Fruit fly (Drosophila melanogaster) whole organism, embryonic: ENCODE results near the gene Roc1b.
A peak's percentile ranks its signal among the peaks of the same experiment; 100 is the strongest.

Experiments used
- Adf1 ChIP-seq: fragments of 200-800 bp; sonication (Bioruptor generic); IDR thresholded peaks from 2 replicates; pipeline ENCODE4 v1.3.6; 2022; ENCODE audit warnings: missing biosample characterization, missing genetic modification characterization
- CG10462 ChIP-seq: fragments of 200-800 bp; sonication (Bioruptor generic); optimal IDR thresholded peaks from 2 replicates; lab custom pipeline; 2016; ENCODE audit warnings: missing biosample characterization, missing genetic modification characterization
- CG13775 ChIP-seq: fragments of 200-800 bp; sonication (Bioruptor generic); optimal IDR thresholded peaks from 3 replicates; lab custom pipeline; 2017; ENCODE audit warnings: missing biosample characterization, mild to moderate bottlenecking, missing genetic modification characterization
- CG14014 ChIP-seq: fragments of 200-800 bp; sonication (Bioruptor generic); IDR thresholded peaks from 2 replicates; pipeline ENCODE4 v1.3.6; 2022; ENCODE audit warnings: missing biosample characterization, missing genetic modification characterization
- CG14965 ChIP-seq: fragments of 200-800 bp; sonication (Bioruptor generic); optimal IDR thresholded peaks from 2 replicates; lab custom pipeline; 2016; ENCODE audit warnings: missing biosample characterization, missing genetic modification characterization, borderline replicate concordance
- CG1792 ChIP-seq: fragments of 200-800 bp; sonication (Bioruptor generic); optimal IDR thresholded peaks from 2 replicates; lab custom pipeline; 2016; ENCODE audit warnings: missing biosample characterization, missing genetic modification characterization
- CG2116 ChIP-seq: fragments of 200-800 bp; sonication (Bioruptor generic); optimal IDR thresholded peaks from 3 replicates; lab custom pipeline; 2018; ENCODE audit warnings: missing biosample characterization, mild to moderate bottlenecking, missing genetic modification characterization
- CG2129 ChIP-seq: fragments of 200-800 bp; sonication (Bioruptor generic); IDR thresholded peaks from 2 replicates; pipeline ENCODE4 v1.3.6; 2022; ENCODE audit warnings: missing biosample characterization, missing genetic modification characterization; ENCODE audit not compliant: partially characterized antibody
- CG30431 ChIP-seq: fragments of 200-800 bp; sonication (Bioruptor generic); optimal IDR thresholded peaks from 2 replicates; lab custom pipeline; 2017; ENCODE audit warnings: missing biosample characterization, missing genetic modification characterization
- CG3407 ChIP-seq: fragments of 200-800 bp; sonication (Bioruptor generic); optimal IDR thresholded peaks from 2 replicates; lab custom pipeline; 2018; ENCODE audit warnings: missing biosample characterization, mild to moderate bottlenecking, missing genetic modification characterization
- CG3995 ChIP-seq: fragments of 200-800 bp; sonication (Bioruptor generic); optimal IDR thresholded peaks from 3 replicates; lab custom pipeline; 2016; ENCODE audit warnings: missing biosample characterization, missing genetic modification characterization
- CG6175 ChIP-seq: fragments of 200-800 bp; sonication (Bioruptor generic); IDR thresholded peaks from 3 replicates; pipeline ENCODE4 v1.3.6; 2022; ENCODE audit warnings: missing biosample characterization, missing genetic modification characterization
- CG6689 ChIP-seq: fragments of 200-800 bp; sonication (Bioruptor generic); IDR thresholded peaks from 2 replicates; pipeline ENCODE4 v1.3.6; 2022; ENCODE audit warnings: missing biosample characterization, missing genetic modification characterization
- CG8290 ChIP-seq, 3 experiments: fragments of 200-800 bp; sonication (Bioruptor generic); optimal IDR thresholded peaks; 2 replicates each; lab custom pipeline; 2016 to 2019; ENCODE audit warnings: missing biosample characterization in 3 of 3, missing genetic modification characterization in 3 of 3, mild to moderate bottlenecking in 2 of 3, moderate library complexity in 1 of 3
- CTCF ChIP-seq: fragments of 200-800 bp; sonication (Bioruptor generic); optimal IDR thresholded peaks from 2 replicates; lab custom pipeline; 2017; ENCODE audit warnings: missing biosample characterization, mild to moderate bottlenecking, missing genetic modification characterization, moderate library complexity
- CoRest ChIP-seq: fragments of 200-800 bp; sonication (Bioruptor generic); optimal IDR thresholded peaks from 3 replicates; lab custom pipeline; 2018; ENCODE audit warnings: missing biosample characterization, mild to moderate bottlenecking, missing genetic modification characterization, moderate library complexity
- Dad ChIP-seq: fragments of 200-800 bp; sonication (Bioruptor generic); optimal IDR thresholded peaks from 3 replicates; lab custom pipeline; 2016; ENCODE audit warnings: missing biosample characterization, missing genetic modification characterization
- Drgx ChIP-seq: fragments of 200-800 bp; sonication (Bioruptor generic); IDR thresholded peaks from 2 replicates; pipeline ENCODE4 v1.3.6; 2022; ENCODE audit warnings: missing biosample characterization, missing genetic modification characterization
- E2f2 ChIP-seq: fragments of 200-800 bp; sonication (Bioruptor generic); IDR thresholded peaks from 2 replicates; pipeline ENCODE4 v1.3.6; 2022; ENCODE audit warnings: missing biosample characterization, missing genetic modification characterization
- Elba2 ChIP-seq: fragments of 200-800 bp; sonication (Bioruptor generic); optimal IDR thresholded peaks from 3 replicates; lab custom pipeline; 2016; ENCODE audit warnings: missing biosample characterization, missing genetic modification characterization
- HLH3B ChIP-seq: fragments of 200-800 bp; sonication (Bioruptor generic); IDR thresholded peaks from 2 replicates; pipeline ENCODE4 v1.3.6; 2022; ENCODE audit warnings: missing biosample characterization, missing genetic modification characterization
- Jarid2 ChIP-seq: fragments of 200-800 bp; sonication (Bioruptor generic); optimal IDR thresholded peaks from 3 replicates; lab custom pipeline; 2017; ENCODE audit warnings: mild to moderate bottlenecking, missing biosample characterization, missing genetic modification reagents, missing genetic modification characterization
- Lim3 ChIP-seq: fragments of 200-800 bp; sonication (Bioruptor generic); IDR thresholded peaks from 2 replicates; pipeline ENCODE4 v1.3.6; 2022; ENCODE audit warnings: missing biosample characterization, missing genetic modification characterization
- NC2α ChIP-seq: fragments of 200-800 bp; sonication (Bioruptor generic); optimal IDR thresholded peaks from 2 replicates; lab custom pipeline; 2016; ENCODE audit warnings: missing biosample characterization, missing genetic modification characterization
- Spps ChIP-seq: fragments of 200-800 bp; sonication (Bioruptor generic); optimal IDR thresholded peaks from 2 replicates; lab custom pipeline; 2018; ENCODE audit warnings: missing biosample characterization, mild to moderate bottlenecking, missing genetic modification characterization
- TFAM ChIP-seq: fragments of 200-800 bp; sonication (Bioruptor generic); optimal IDR thresholded peaks from 2 replicates; lab custom pipeline; 2017; ENCODE audit warnings: missing biosample characterization, missing genetic modification characterization, inconsistent platforms
- Vsx1 ChIP-seq: fragments of 200-800 bp; sonication (Bioruptor generic); optimal IDR thresholded peaks from 2 replicates; lab custom pipeline; 2017; ENCODE audit warnings: missing biosample characterization, mild to moderate bottlenecking, missing genetic modification characterization, missing genetic modification reagents
- al ChIP-seq: fragments of 200-800 bp; sonication (Bioruptor generic); IDR thresholded peaks from 2 replicates; pipeline ENCODE4 v1.3.6; 2022; ENCODE audit warnings: missing biosample characterization, missing genetic modification characterization
- ato ChIP-seq: fragments of 200-800 bp; sonication (Bioruptor generic); IDR thresholded peaks from 2 replicates; pipeline ENCODE4 v1.3.6; 2022; ENCODE audit warnings: missing biosample characterization, missing genetic modification characterization; ENCODE audit not compliant: partially characterized antibody
- az2 ChIP-seq: fragments of 200-800 bp; sonication (Bioruptor generic); optimal IDR thresholded peaks from 3 replicates; lab custom pipeline; 2016; ENCODE audit warnings: missing biosample characterization, missing genetic modification characterization
- cato ChIP-seq: fragments of 200-800 bp; sonication (Bioruptor generic); optimal IDR thresholded peaks from 2 replicates; lab custom pipeline; 2016; ENCODE audit warnings: missing biosample characterization, missing genetic modification characterization, borderline replicate concordance
- caup ChIP-seq: fragments of 200-800 bp; sonication (Bioruptor generic); optimal IDR thresholded peaks from 3 replicates; lab custom pipeline; 2017; ENCODE audit warnings: missing biosample characterization, mild to moderate bottlenecking, missing genetic modification characterization, moderate library complexity; ENCODE audit not compliant: severe bottlenecking
- croc ChIP-seq: fragments of 200-800 bp; sonication (Bioruptor generic); conservative IDR thresholded peaks from 3 replicates; pipeline ENCODE4 v1.3.6; 2022; ENCODE audit warnings: missing biosample characterization, missing genetic modification characterization
- dati ChIP-seq: fragments of 200-800 bp; sonication (Bioruptor generic); IDR thresholded peaks from 2 replicates; pipeline ENCODE4 v1.3.6; 2022; ENCODE audit warnings: missing biosample characterization, missing genetic modification characterization
- gsb ChIP-seq: fragments of 200-800 bp; sonication (Bioruptor generic); IDR thresholded peaks from 2 replicates; pipeline ENCODE4 v1.3.6; 2022; ENCODE audit warnings: missing biosample characterization, missing genetic modification characterization
- hth ChIP-seq: fragments of >200 bp; optimal IDR thresholded peaks from 2 replicates; lab custom pipeline; 2017; ENCODE audit warnings: inconsistent platforms
- maf-S ChIP-seq: fragments of 200-800 bp; sonication (Bioruptor generic); optimal IDR thresholded peaks from 2 replicates; lab custom pipeline; 2016; ENCODE audit warnings: missing biosample characterization, missing genetic modification characterization
- mld ChIP-seq: fragments of 200-800 bp; sonication (Bioruptor generic); IDR thresholded peaks from 3 replicates; pipeline ENCODE4 v1.3.6; 2022; ENCODE audit warnings: missing biosample characterization, missing genetic modification characterization; ENCODE audit not compliant: partially characterized antibody
- nerfin-2 ChIP-seq: fragments of 200-800 bp; sonication (Bioruptor generic); IDR thresholded peaks from 2 replicates; pipeline ENCODE4 v1.3.6; 2022; ENCODE audit warnings: missing biosample characterization, missing genetic modification characterization; ENCODE audit not compliant: partially characterized antibody
- otp ChIP-seq: fragments of 200-800 bp; sonication (Bioruptor generic); IDR thresholded peaks from 3 replicates; pipeline ENCODE4, ENCODE4 v1.3.6; 2022; ENCODE audit warnings: missing biosample characterization, missing genetic modification characterization
- sc ChIP-seq, 3 experiments: fragments of >200 bp in 2 of 3; fragments of 200-800 bp in 1 of 3; sonication (Bioruptor generic) in 1 of 3; optimal IDR thresholded peaks; 2 replicates in 2 of 3; 3 replicates in 1 of 3; lab custom pipeline; 2017; ENCODE audit warnings: mild to moderate bottlenecking in 1 of 3, missing biosample characterization in 1 of 3, missing genetic modification characterization in 1 of 3, missing genetic modification reagents in 1 of 3
- sob ChIP-seq: fragments of 200-800 bp; sonication (Bioruptor generic); IDR thresholded peaks from 2 replicates; pipeline ENCODE4 v1.3.6; 2022; ENCODE audit warnings: missing biosample characterization, missing genetic modification characterization
- ttk ChIP-seq: fragments of 200-800 bp; sonication (Bioruptor generic); IDR thresholded peaks from 2 replicates; pipeline ENCODE4 v2.1.2; 2022; ENCODE audit warnings: missing biosample characterization, missing genetic modification characterization
- tup ChIP-seq: fragments of 200-800 bp; sonication (Bioruptor generic); optimal IDR thresholded peaks from 2 replicates; lab custom pipeline; 2016; ENCODE audit warnings: missing biosample characterization, mild to moderate bottlenecking, missing genetic modification characterization, moderate library complexity
- tx ChIP-seq: fragments of 200-800 bp; sonication (Bioruptor generic); optimal IDR thresholded peaks from 2 replicates; lab custom pipeline; 2016; ENCODE audit warnings: missing biosample characterization, missing genetic modification characterization
- vnd ChIP-seq: fragments of 200-800 bp; sonication (Bioruptor generic); IDR thresholded peaks from 3 replicates; pipeline ENCODE4 v1.3.6; 2022; ENCODE audit warnings: missing biosample characterization, missing genetic modification characterization; ENCODE audit not compliant: partially characterized antibody
- yki ChIP-seq: fragments of >200 bp; optimal IDR thresholded peaks from 3 replicates; lab custom pipeline; 2018
- zen2 ChIP-seq: fragments of 200-800 bp; sonication (Bioruptor generic); IDR thresholded peaks from 3 replicates; pipeline ENCODE4 v1.3.6; 2022; ENCODE audit warnings: missing biosample characterization, missing genetic modification characterization; ENCODE audit not compliant: partially characterized antibody

The Roc1b gene

DNA sequence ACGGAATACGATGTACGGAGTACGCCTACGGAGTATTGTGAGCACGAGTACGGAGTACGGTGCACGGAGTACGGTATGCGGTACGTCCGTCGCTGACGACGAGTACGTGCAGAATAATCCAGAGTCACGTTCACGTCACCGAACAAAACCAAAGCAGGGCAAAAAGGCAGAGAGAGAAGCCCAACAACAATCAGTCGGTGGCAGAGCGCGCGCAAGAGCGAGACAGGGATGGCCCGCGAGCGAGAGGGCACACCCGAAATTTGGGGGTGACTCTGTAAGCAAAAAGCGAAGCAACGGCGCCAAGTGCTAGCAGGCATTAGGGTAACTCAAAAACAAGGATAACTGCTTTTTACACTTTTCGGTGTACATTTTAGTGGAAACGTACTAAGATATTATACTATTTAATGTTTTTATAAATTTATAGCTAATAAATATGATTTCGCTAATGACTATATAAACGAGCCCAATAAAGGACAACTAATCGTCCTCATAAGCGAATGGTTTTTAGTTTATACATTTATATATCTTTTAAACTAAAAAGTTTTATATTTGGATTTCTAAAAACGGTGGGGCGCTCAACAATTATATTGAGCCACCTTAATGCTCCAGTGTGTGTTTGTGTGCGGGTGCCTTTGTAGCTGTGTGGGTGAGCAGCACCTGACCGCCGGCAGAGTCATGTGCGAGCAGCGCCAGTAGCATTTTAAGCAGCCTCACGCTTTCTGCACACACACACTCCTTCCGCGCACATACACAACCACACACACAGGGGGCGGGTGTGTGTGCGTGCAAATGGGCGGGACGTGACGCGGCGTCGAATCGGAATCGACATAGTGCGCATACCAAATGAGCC, 19.7 kb downstream of the Roc1b start:
- TF ChIP-seq Elba2 (GFP tag; lab: Kevin White, UChicago) (no peak), CoRest (tag; lab: Kevin White, UChicago) (peak; percentile 91), ato (GFP tag; lab: Robert Waterston, UW) (no peak; the same call in 1 of the 2 replicates), caup (GFP tag; lab: Kevin White, UChicago) (peak; percentile 90), tx (GFP tag; lab: Kevin White, UChicago) (no peak), CG13775 (peak; percentile 86), Jarid2 (GFP tag; lab: Kevin White, UChicago) (no peak), yki (lab: Kevin White, UChicago) (no peak), CG10462 (GFP tag; lab: Kevin White, UChicago) (peak; percentile 82), zen2 (peak; percentile 42; the same call in 1 of the 3 replicates), cato (GFP tag; lab: Kevin White, UChicago) (peak; percentile 52), Dad (GFP tag; lab: Kevin White, UChicago) (no peak), otp (GFP tag; lab: Robert Waterston, UW) (peak; percentile 48; the same call in 1 of the 3 replicates), Drgx (GFP tag; lab: Robert Waterston, UW) (peak; percentile 36; the same call in 1 of the 2 replicates), E2f2 (GFP tag; lab: Robert Waterston, UW) (peak; percentile 62), Spps (peak; percentile 86), CG6175 (GFP tag; lab: Robert Waterston, UW) (0 out of 3 replicates have a peak, but pooled peaks have one; percentile 39), Lim3 (GFP tag; lab: Robert Waterston, UW) (no peak), HLH3B (GFP tag; lab: Robert Waterston, UW) (peak; percentile 76), CG1792 (GFP tag; lab: Kevin White, UChicago) (no peak), sob (GFP tag; lab: Robert Waterston, UW) (peak; percentile 74), tup (GFP tag; lab: Kevin White, UChicago) (peak; percentile 57), sc (optimal IDR thresholded peaks at IDR 0.05; lab: Kevin White, UChicago) (no peak), sc (GFP tag; optimal IDR thresholded peaks at IDR 0.05; lab: Kevin White, UChicago) (peak; percentile 88), az2 (peak; percentile 84), CG8290 (GFP tag; optimal IDR thresholded peaks at IDR 0.05; lab: Kevin White, UChicago) (peak; percentile 9), CG8290 (tag; optimal IDR thresholded peaks at IDR 0.05; lab: Kevin White, UChicago) (peak in 1 of 2 experiments; percentile 19), maf-S (GFP tag; lab: Kevin White, UChicago) (no peak), mld (GFP tag; lab: Robert Waterston, UW) (0 out of 3 replicates have a peak, but pooled peaks have one; percentile 34), CTCF (GFP tag; lab: Kevin White, UChicago) (peak; percentile 39), croc (peak; percentile 69), TFAM (GFP tag; lab: Kevin White, UChicago) (no peak), CG2129 (GFP tag; lab: Robert Waterston, UW) (0 out of 2 replicates have a peak, but pooled peaks have one; percentile 19), nerfin-2 (0 out of 2 replicates have a peak, but pooled peaks have one; percentile 47), CG30431 (GFP tag; lab: Kevin White, UChicago) (peak; percentile 79), ttk (GFP tag; lab: Robert Waterston, UW) (peak; percentile 60), CG3407 (peak; percentile 85), Adf1 (peak; percentile 6; the same call in 1 of the 2 replicates), NC2α (no peak), vnd (GFP tag; lab: Robert Waterston, UW) (no peak), hth (lab: Kevin White, UChicago) (no peak), gsb (GFP tag; lab: Robert Waterston, UW) (peak; percentile 11; the same call in 1 of the 2 replicates), CG14965 (GFP tag; lab: Kevin White, UChicago) (no peak), CG6689 (GFP tag; lab: Robert Waterston, UW) (peak; percentile 87), Vsx1 (GFP tag; lab: Kevin White, UChicago) (peak; percentile 89), CG2116 (GFP tag; lab: Kevin White, UChicago) (peak; percentile 66), CG3995 (peak; percentile 42), CG14014 (GFP tag; lab: Robert Waterston, UW) (peak; percentile 84), dati (GFP tag; lab: Robert Waterston, UW) (no peak), al (GFP tag; lab: Robert Waterston, UW) (peak; percentile 48; the same call in 1 of the 2 replicates)
